Worm (Caenorhabditis elegans) whole organism, late embryonic: ENCODE data around the gene asp-14.

Experiments
- T23F11.4 ChIP-seq: fragments of 200-800 bp; sonication (Bioruptor generic); optimal IDR thresholded peaks from 2 replicates; lab custom pipeline; 2018; ENCODE audit warnings: mild to moderate bottlenecking, missing genetic modification characterization, missing compliant biosample characterization
- dmd-4 ChIP-seq: sonication (generic microtip); optimal IDR thresholded peaks from 2 replicates; lab custom pipeline; 2016; ENCODE audit warnings: borderline replicate concordance, missing genetic modification characterization, missing compliant biosample characterization
- mec-3 ChIP-seq: sonication (generic microtip); optimal IDR thresholded peaks from 2 replicates; lab custom pipeline; 2016; ENCODE audit warnings: borderline replicate concordance, missing genetic modification characterization, missing compliant biosample characterization

ce11 chrX:6420681-6421080, 25.8 kb downstream of the asp-14 start, which contains the start of gene K10C2.12:
- TF ChIP-seq T23F11.4 (GFP tag; lab: Kevin White, UChicago) (no peak), dmd-4 (no peak), mec-3 (no peak)
